ENCODE assay signal across 2 fruit fly cellular contexts in genomic region chr3L:4747119-4747851, dm6.
A peak's percentile ranks its signal among the peaks of the same experiment; 100 is the strongest.
TF ChIP-seq lines count a peak whose summit lies in the region.

No protein-coding gene starts in this region.

TF ChIP-seq in whole organism, embryonic, 481 proteins besides CTCF, POLR2A, EP300 and RAD21 (continued from another document):
- TF ChIP-seq CG15269 (tag; optimal IDR thresholded peaks at IDR 0.05; lab: Kevin White, UChicago) (peak; percentile 67), Neu2 (GFP tag; optimal IDR thresholded peaks at IDR 0.05; lab: Kevin White, UChicago; ENCODE audit: borderline replicate concordance) (no peak), sens (GFP tag; lab: Kevin White, UChicago) (peak; percentile 84), CG30403 (GFP tag; optimal IDR thresholded peaks at IDR 0.05; lab: Kevin White, UChicago) (no peak), CG13296 (GFP tag; optimal IDR thresholded peaks at IDR 0.05; lab: Kevin White, UChicago) (no peak), pan (optimal IDR thresholded peaks at IDR 0.05; lab: Kevin White, UChicago) (no peak), pan (GFP tag; optimal IDR thresholded peaks at IDR 0.05 in 1 of 2, IDR thresholded peaks at IDR 0.05 in 1 of 2) (peak in 1 of 2 experiments; percentile 37), ci (GFP tag; IDR thresholded peaks at IDR 0.05; lab: Robert Waterston, UW) (0 out of 3 replicates have a peak, but pooled peaks have one; percentile 19), GATAe (GFP tag; conservative IDR thresholded peaks at IDR 0.05; lab: Robert Waterston, UW) (0 out of 2 replicates have a peak, but pooled peaks have one; percentile 9), dimm (GFP tag; IDR thresholded peaks at IDR 0.05; lab: Robert Waterston, UW) (no peak), dpn (GFP tag; optimal IDR thresholded peaks at IDR 0.05; lab: Kevin White, UChicago) (no peak), Hand (GFP tag; optimal IDR thresholded peaks at IDR 0.05; lab: Kevin White, UChicago) (no peak), hbn (GFP tag; IDR thresholded peaks at IDR 0.05; lab: Robert Waterston, UW; ENCODE audit: partially characterized antibody) (no peak), tup (GFP tag; optimal IDR thresholded peaks at IDR 0.05; lab: Kevin White, UChicago) (no peak), Ets65A (GFP tag; lab: Kevin White, UChicago) (peak; percentile 61), CG6272 (GFP tag; IDR thresholded peaks at IDR 0.05; lab: Robert Waterston, UW) (0 out of 2 replicates have a peak, but pooled peaks have one; percentile 14), CG2678 (tag; optimal IDR thresholded peaks at IDR 0.05; lab: Kevin White, UChicago) (peak; percentile 1), ash1 (GFP tag; optimal IDR thresholded peaks at IDR 0.05; lab: Kevin White, UChicago) (no peak), CG10321 (GFP tag; IDR thresholded peaks at IDR 0.05; lab: Robert Waterston, UW) (0 out of 2 replicates have a peak, but pooled peaks have one; percentile 26), CG18599 (GFP tag; optimal IDR thresholded peaks at IDR 0.05; lab: Kevin White, UChicago) (no peak), row (GFP tag; IDR thresholded peaks at IDR 0.05; lab: Robert Waterston, UW) (peak; percentile 19; the same call in 1 of the 3 replicates), croc (GFP tag; conservative IDR thresholded peaks at IDR 0.05; lab: Robert Waterston, UW) (no peak), kah (GFP tag; optimal IDR thresholded peaks at IDR 0.05; lab: Kevin White, UChicago) (no peak), CG10979 (tag; optimal IDR thresholded peaks at IDR 0.05; lab: Kevin White, UChicago) (peak; percentile 4), oc (tag; optimal IDR thresholded peaks at IDR 0.05; lab: Kevin White, UChicago) (peak; percentile 35), Dbx (GFP tag; IDR thresholded peaks at IDR 0.05; lab: Robert Waterston, UW) (0 out of 3 replicates have a peak, but pooled peaks have one; percentile 29), CG12769 (tag; optimal IDR thresholded peaks at IDR 0.05; lab: Kevin White, UChicago) (peak; percentile 83), Xbp1 (GFP tag; optimal IDR thresholded peaks at IDR 0.05; lab: Kevin White, UChicago) (no peak), ftz-f1 (GFP tag; optimal IDR thresholded peaks at IDR 0.05; lab: Kevin White, UChicago) (peak; percentile 18), chinmo (GFP tag; IDR thresholded peaks at IDR 0.05; lab: Robert Waterston, UW; ENCODE audit: partially characterized antibody) (peak; percentile 69; the same call in 1 of the 4 replicates), trem (tag; optimal IDR thresholded peaks at IDR 0.05; lab: Kevin White, UChicago) (no peak), CG7928 (GFP tag; optimal IDR thresholded peaks at IDR 0.05; lab: Kevin White, UChicago) (no peak), Med (GFP tag; lab: Kevin White, UChicago) (peak; percentile 55), CG6175 (GFP tag; IDR thresholded peaks at IDR 0.05; lab: Robert Waterston, UW) (peak; percentile 68; the same call in 1 of the 3 replicates), sr (GFP tag; IDR thresholded peaks at IDR 0.05; lab: Robert Waterston, UW) (peak; percentile 59; the same call in 2 of the 3 replicates), CG12104 (GFP tag; optimal IDR thresholded peaks at IDR 0.05; lab: Kevin White, UChicago) (no peak), Dll (GFP tag; IDR thresholded peaks at IDR 0.05; lab: Robert Waterston, UW; ENCODE audit: partially characterized antibody) (no peak)

TF ChIP-seq in whole organism, prepupa, 60 proteins besides CTCF, POLR2A, EP300 and RAD21 (continued from another document):
- TF ChIP-seq CG8319 (GFP tag; optimal IDR thresholded peaks at IDR 0.05; lab: Kevin White, UChicago) (no peak), CG31627 (GFP tag; optimal IDR thresholded peaks at IDR 0.05; lab: Kevin White, UChicago) (no peak), Sox15 (GFP tag; optimal IDR thresholded peaks at IDR 0.05; lab: Kevin White, UChicago) (no peak), CG11294 (GFP tag; IDR thresholded peaks at IDR 0.05; lab: Robert Waterston, UW) (no peak), CG16779 (tag; optimal IDR thresholded peaks at IDR 0.05; lab: Kevin White, UChicago) (no peak), ss (GFP tag; optimal IDR thresholded peaks at IDR 0.05; lab: Kevin White, UChicago) (peak; percentile 31 to 45), CG7368 (GFP tag; optimal IDR thresholded peaks at IDR 0.05; lab: Kevin White, UChicago) (no peak), CG10669 (GFP tag; optimal IDR thresholded peaks at IDR 0.05; lab: Kevin White, UChicago) (peak; percentile 54), topi (GFP tag; optimal IDR thresholded peaks at IDR 0.05; lab: Kevin White, UChicago) (no peak), net (GFP tag; optimal IDR thresholded peaks at IDR 0.05; lab: Kevin White, UChicago) (no peak), vri (GFP tag; optimal IDR thresholded peaks at IDR 0.05; lab: Kevin White, UChicago) (no peak), CG34406 (GFP tag; optimal IDR thresholded peaks at IDR 0.05; lab: Kevin White, UChicago) (no peak), Eip75B (GFP tag; optimal IDR thresholded peaks at IDR 0.05; lab: Kevin White, UChicago) (no peak), Ets21C (GFP tag; optimal IDR thresholded peaks at IDR 0.05; lab: Kevin White, UChicago) (no peak), CG6854 (GFP tag; optimal IDR thresholded peaks at IDR 0.05; lab: Kevin White, UChicago) (peak; percentile 39), CG9139 (GFP tag; optimal IDR thresholded peaks at IDR 0.05; lab: Kevin White, UChicago) (no peak), CG6808 (GFP tag; optimal IDR thresholded peaks at IDR 0.05; lab: Kevin White, UChicago) (peak; percentile 46), dsx (GFP tag; optimal IDR thresholded peaks at IDR 0.05; lab: Kevin White, UChicago; ENCODE audit: poor library complexity, severe bottlenecking) (no peak), CG10631 (GFP tag; optimal IDR thresholded peaks at IDR 0.05; lab: Kevin White, UChicago) (peak; percentile 42), CG8632 (GFP tag; optimal IDR thresholded peaks at IDR 0.05; lab: Kevin White, UChicago) (no peak), CG11902 (GFP tag; optimal IDR thresholded peaks at IDR 0.05; lab: Kevin White, UChicago) (no peak), CG6163 (GFP tag; IDR thresholded peaks at IDR 0.05; lab: Robert Waterston, UW) (no peak), fkh (GFP tag; optimal IDR thresholded peaks at IDR 0.05; lab: Kevin White, UChicago) (no peak), svp (GFP tag; lab: Kevin White, UChicago) (peak; percentile 42), Sox102F (GFP tag; optimal IDR thresholded peaks at IDR 0.05; lab: Kevin White, UChicago) (no peak), Gug (GFP tag; IDR thresholded peaks at IDR 0.05; lab: Robert Waterston, UW) (no peak), Hr39 (GFP tag; optimal IDR thresholded peaks at IDR 0.05; lab: Kevin White, UChicago) (no peak), CG6276 (GFP tag; optimal IDR thresholded peaks at IDR 0.05; lab: Kevin White, UChicago) (no peak), salr (GFP tag; optimal IDR thresholded peaks at IDR 0.05; lab: Kevin White, UChicago) (peak in 1 of 2 experiments; percentile 53), CG11762 (GFP tag; optimal IDR thresholded peaks at IDR 0.05; lab: Kevin White, UChicago; ENCODE audit: insufficient read depth) (peak; percentile 4), CG32006 (GFP tag; optimal IDR thresholded peaks at IDR 0.05; lab: Kevin White, UChicago) (peak; percentile 60), cyc (GFP tag; optimal IDR thresholded peaks at IDR 0.05; lab: Kevin White, UChicago) (no peak), Eip93F (GFP tag; optimal IDR thresholded peaks at IDR 0.05; lab: Kevin White, UChicago) (no peak), Lpt (GFP tag; optimal IDR thresholded peaks at IDR 0.05; lab: Kevin White, UChicago) (no peak), OdsH (GFP tag; optimal IDR thresholded peaks at IDR 0.05; lab: Kevin White, UChicago) (peak; percentile 39), eg (GFP tag; IDR thresholded peaks at IDR 0.05; lab: Robert Waterston, UW) (no peak)
